Worm (Caenorhabditis elegans) whole organism, L4/young adult: ENCODE data around the gene nlp-60.

ENCODE experiments used
- W03F9.2 ChIP-seq: fragments of 150-350 bp; optimal IDR thresholded peaks from 2 replicates; lab custom pipeline; 2014; ENCODE audit warnings: missing biosample characterization, missing genetic modification characterization
- dao-5 ChIP-seq: sonication (generic microtip); optimal IDR thresholded peaks from 2 replicates; lab custom pipeline; 2016; ENCODE audit warnings: missing genotype, missing genetic modification characterization, moderate library complexity, missing compliant biosample characterization
- him-1 ChIP-seq: sonication (generic microtip); optimal IDR thresholded peaks from 2 replicates; lab custom pipeline; 2016; ENCODE audit warnings: missing genotype, missing genetic modification reagents, missing genetic modification characterization, missing compliant biosample characterization

Gene nlp-60

DNA sequence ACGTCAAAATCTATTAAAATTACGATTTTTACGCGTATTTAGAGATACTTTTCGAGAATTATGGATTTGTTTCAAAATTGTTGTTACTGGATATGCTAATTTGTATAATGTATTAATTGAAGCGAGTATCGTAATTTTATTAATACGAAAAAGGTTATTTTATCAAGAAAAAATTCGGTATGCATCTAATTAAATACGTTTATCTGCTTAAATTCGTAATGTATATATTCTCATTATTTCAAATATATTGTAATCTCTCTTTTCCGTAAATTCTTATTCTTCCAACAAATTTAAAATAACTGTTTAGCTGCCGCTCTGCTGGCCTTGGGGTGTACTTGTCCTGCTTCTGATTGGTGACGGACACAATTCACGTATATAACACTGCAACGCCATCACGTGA lies 48.1 kb downstream of the nlp-60 start, which contains the start of gene dgk-4:
Gene dgk-4, plus strand, starts transcription at position 301 of the 400 bp plus-strand sequence.
- TF ChIP-seq W03F9.2 (tag; lab: Kevin White, UChicago) (no peak), dao-5 (no peak), him-1 (no peak)

DNA sequence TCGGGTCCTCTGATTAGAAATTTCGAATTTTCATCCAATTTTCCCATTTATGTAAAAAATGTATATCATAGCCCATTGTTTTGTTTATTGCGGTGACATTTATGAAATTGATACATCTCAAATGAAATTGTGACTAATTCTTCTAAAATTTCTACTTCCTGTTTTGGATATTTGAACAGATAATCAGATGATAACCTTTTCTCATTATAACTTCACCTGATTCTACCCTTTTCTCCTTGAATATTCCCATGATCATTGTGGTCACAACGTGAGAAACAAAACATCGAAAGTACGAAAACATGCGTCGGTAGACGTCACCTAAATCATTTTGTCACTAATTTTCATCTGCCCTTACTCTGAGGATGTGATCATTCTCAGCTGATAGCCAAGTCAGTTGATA lies 48.9 kb downstream of the nlp-60 start:
- TF ChIP-seq dao-5 (no peak), him-1 (no peak)

- TF ChIP-seq W03F9.2 (tag; lab: Kevin White, UChicago) (no peak), him-1 (peak; percentile 67)
Observed at ce11 chrIV:8629609-8630052, 49.5 kb downstream of the nlp-60 start.
